Worm (Caenorhabditis elegans): ENCODE measurements around the gene adt-3.

ce11 chrX:3915748-3916147, 15.7 kb upstream of the adt-3 start, which contains the start of gene idpp-9:
- TF ChIP-seq lin-13 (tag; optimal IDR thresholded peaks at IDR 0.05) (no peak), elt-3 (tag; optimal IDR thresholded peaks at IDR 0.05) (no peak), blmp-1 (tag; optimal IDR thresholded peaks at IDR 0.05) (no peak), flh-1 (GFP tag; optimal IDR thresholded peaks at IDR 0.05) (no peak), nhr-2 (tag; optimal IDR thresholded peaks at IDR 0.05) (no peak), mab-5 (tag; optimal IDR thresholded peaks at IDR 0.05) (no peak), drap-1 (GFP tag; optimal IDR thresholded peaks at IDR 0.05) (no peak), ztf-11 (tag; optimal IDR thresholded peaks at IDR 0.05) (no peak), nhr-76 (tag; optimal IDR thresholded peaks at IDR 0.05) (no peak), nhr-28 (tag; optimal IDR thresholded peaks at IDR 0.05) (no peak)

All from whole organism, mixed stage, embryonic.